Worm (Caenorhabditis elegans) whole organism, late embryonic: ENCODE data around the gene cyl-1.

Source experiments
- C08G9.2 ChIP-seq: sonication (generic microtip); optimal IDR thresholded peaks from 2 replicates; lab custom pipeline; 2016; ENCODE audit warnings: mild to moderate bottlenecking, missing genetic modification characterization, moderate library complexity, missing compliant biosample characterization
- F13H6.1 ChIP-seq: sonication (generic microtip); optimal IDR thresholded peaks from 2 replicates; lab custom pipeline; 2016; ENCODE audit warnings: missing genetic modification characterization, missing compliant biosample characterization
- K02D7.2 ChIP-seq: sonication (generic microtip); optimal IDR thresholded peaks from 2 replicates; lab custom pipeline; 2017; ENCODE audit warnings: mild to moderate bottlenecking, missing genetic modification characterization, missing compliant biosample characterization
- ama-1 ChIP-seq: fragments of 150-350 bp; optimal IDR thresholded peaks from 2 replicates; lab custom pipeline; 2014
- ceh-14 ChIP-seq: sonication (generic microtip); optimal IDR thresholded peaks from 2 replicates; lab custom pipeline; 2016; ENCODE audit warnings: missing genotype, missing genetic modification characterization, missing compliant biosample characterization
- ceh-18 ChIP-seq: sonication (generic microtip); optimal IDR thresholded peaks from 2 replicates; lab custom pipeline; 2016; ENCODE audit warnings: missing genetic modification characterization, missing compliant biosample characterization
- ceh-19 ChIP-seq: fragments of 200-800 bp; sonication (Bioruptor generic); optimal IDR thresholded peaks from 2 replicates; lab custom pipeline; 2018; ENCODE audit warnings: mild to moderate bottlenecking, missing genetic modification characterization, missing compliant biosample characterization
- ceh-2 ChIP-seq: sonication (generic microtip); optimal IDR thresholded peaks from 2 replicates; lab custom pipeline; 2016; ENCODE audit warnings: missing genotype, missing genetic modification characterization, missing compliant biosample characterization
- ceh-30 ChIP-seq: fragments of 150-350 bp; optimal IDR thresholded peaks from 2 replicates; lab custom pipeline; 2014; ENCODE audit warnings: missing biosample characterization, missing genetic modification characterization
- ceh-31 ChIP-seq: sonication (generic microtip); optimal IDR thresholded peaks from 2 replicates; lab custom pipeline; 2016; ENCODE audit warnings: missing genetic modification characterization, missing compliant biosample characterization
- ceh-34 ChIP-seq: sonication (generic microtip); optimal IDR thresholded peaks from 2 replicates; lab custom pipeline; 2016; ENCODE audit warnings: mild to moderate bottlenecking, missing genetic modification characterization, missing compliant biosample characterization
- dve-1 ChIP-seq: sonication (generic microtip); optimal IDR thresholded peaks from 2 replicates; lab custom pipeline; 2017; ENCODE audit warnings: antibody characterized with exemption, mild to moderate bottlenecking, missing genetic modification characterization, missing compliant biosample characterization
- elt-4 ChIP-seq: sonication (generic microtip); optimal IDR thresholded peaks from 2 replicates; lab custom pipeline; 2016; ENCODE audit warnings: missing genetic modification characterization, missing compliant biosample characterization
- ets-4 ChIP-seq: sonication (generic microtip); optimal IDR thresholded peaks from 2 replicates; lab custom pipeline; 2016; ENCODE audit warnings: missing genetic modification characterization, missing compliant biosample characterization
- fkh-10 ChIP-seq: fragments of 150-350 bp; optimal IDR thresholded peaks from 2 replicates; lab custom pipeline; 2014; ENCODE audit warnings: missing biosample characterization, missing genetic modification reagents, missing genetic modification characterization
- hlh-13 ChIP-seq: fragments of 200-800 bp; sonication (Bioruptor generic); optimal IDR thresholded peaks from 2 replicates; lab custom pipeline; 2018; ENCODE audit warnings: mild to moderate bottlenecking, missing genetic modification characterization, missing compliant biosample characterization
- hlh-6 ChIP-seq: sonication (generic microtip); optimal IDR thresholded peaks from 2 replicates; lab custom pipeline; 2016; ENCODE audit warnings: missing genotype, missing genetic modification characterization, missing compliant biosample characterization
- hlh-8 ChIP-seq: sonication (generic microtip); optimal IDR thresholded peaks from 2 replicates; lab custom pipeline; 2016; ENCODE audit warnings: missing genotype, missing genetic modification characterization, missing compliant biosample characterization
- lim-6 ChIP-seq: sonication (generic microtip); optimal IDR thresholded peaks from 2 replicates; lab custom pipeline; 2016; ENCODE audit warnings: missing genetic modification characterization, missing compliant biosample characterization
- mec-3 ChIP-seq: sonication (generic microtip); optimal IDR thresholded peaks from 2 replicates; lab custom pipeline; 2016; ENCODE audit warnings: borderline replicate concordance, missing genetic modification characterization, missing compliant biosample characterization
- nfya-1 ChIP-seq: sonication (generic microtip); optimal IDR thresholded peaks from 2 replicates; lab custom pipeline; 2017; ENCODE audit warnings: missing genetic modification characterization, mild to moderate bottlenecking, missing compliant biosample characterization, antibody characterized with exemption, moderate library complexity
- pat-9 ChIP-seq: fragments of 200-800 bp; sonication (Bioruptor generic); optimal IDR thresholded peaks from 2 replicates; lab custom pipeline; 2018; ENCODE audit warnings: mild to moderate bottlenecking, missing genetic modification characterization, moderate library complexity, missing compliant biosample characterization
- pax-1 ChIP-seq: fragments of 150-350 bp; optimal IDR thresholded peaks from 2 replicates; lab custom pipeline; 2014; ENCODE audit warnings: missing biosample characterization, missing genetic modification characterization
- pha-2 ChIP-seq: sonication (generic microtip); optimal IDR thresholded peaks from 2 replicates; lab custom pipeline; 2017; ENCODE audit warnings: mild to moderate bottlenecking, missing genetic modification characterization, missing compliant biosample characterization
- pha-4 ChIP-seq: fragments of 150-350 bp; optimal IDR thresholded peaks from 2 replicates; lab custom pipeline; 2018; ENCODE audit warnings: missing biosample characterization, missing genetic modification reagents, missing genetic modification characterization
- pqm-1 ChIP-seq: sonication (generic microtip); optimal IDR thresholded peaks from 2 replicates; lab custom pipeline; 2016; ENCODE audit warnings: missing genetic modification characterization, missing compliant biosample characterization
- pros-1 ChIP-seq: fragments of 150-350 bp; optimal IDR thresholded peaks from 2 replicates; lab custom pipeline; 2014; ENCODE audit warnings: missing biosample characterization, missing genetic modification reagents, missing genetic modification characterization
- ref-2 ChIP-seq: sonication (generic microtip); optimal IDR thresholded peaks from 2 replicates; lab custom pipeline; 2016; ENCODE audit warnings: missing genetic modification characterization, missing compliant biosample characterization
- rnt-1 ChIP-seq: sonication (generic microtip); optimal IDR thresholded peaks from 2 replicates; lab custom pipeline; 2016; ENCODE audit warnings: missing genetic modification characterization, missing compliant biosample characterization
- sdc-2 ChIP-seq: sonication (generic microtip); optimal IDR thresholded peaks from 2 replicates; lab custom pipeline; 2016; ENCODE audit warnings: missing genotype, missing genetic modification characterization, missing compliant biosample characterization
- sox-2 ChIP-seq: fragments of 200-800 bp; sonication (Bioruptor generic); IDR thresholded peaks from 2 replicates; pipeline ENCODE4 v1.3.6; 2022; ENCODE audit warnings: missing genetic modification reagents, missing genetic modification characterization, missing compliant biosample characterization
- sox-4 ChIP-seq: sonication (generic microtip); optimal IDR thresholded peaks from 2 replicates; lab custom pipeline; 2017; ENCODE audit warnings: mild to moderate bottlenecking, missing genetic modification characterization, inconsistent platforms, missing compliant biosample characterization
- syd-9 ChIP-seq: sonication (generic microtip); optimal IDR thresholded peaks from 2 replicates; lab custom pipeline; 2016; ENCODE audit warnings: mild to moderate bottlenecking, missing genetic modification characterization, moderate library complexity, missing compliant biosample characterization
- tbx-2 ChIP-seq: sonication (generic microtip); optimal IDR thresholded peaks from 2 replicates; lab custom pipeline; 2016; ENCODE audit warnings: missing genetic modification characterization, missing compliant biosample characterization
- ttx-3 ChIP-seq: sonication (generic microtip); optimal IDR thresholded peaks from 2 replicates; lab custom pipeline; 2016; ENCODE audit warnings: missing genetic modification reagents, missing genetic modification characterization, missing compliant biosample characterization
- unc-3 ChIP-seq, 2 experiments: fragments of 200-800 bp in 1 of 2; sonication (Bioruptor generic) in 1 of 2; sonication (generic microtip) in 1 of 2; conservative IDR thresholded peaks in 1 of 2; optimal IDR thresholded peaks in 1 of 2; 2 replicates each; pipeline versions ENCODE4 v1.3.6 to Lab custom; 2016 to 2022; ENCODE audit warnings: missing compliant biosample characterization in 2 of 2, missing genetic modification characterization in 2 of 2, missing genetic modification reagents in 1 of 2
- unc-42 ChIP-seq: sonication (generic microtip); optimal IDR thresholded peaks from 2 replicates; lab custom pipeline; 2016; ENCODE audit warnings: missing genotype, missing genetic modification characterization, missing compliant biosample characterization
- unc-55 ChIP-seq: sonication (generic microtip); optimal IDR thresholded peaks from 2 replicates; lab custom pipeline; 2017; ENCODE audit warnings: missing biosample characterization, missing genetic modification reagents, missing genetic modification characterization
- unc-86 ChIP-seq: sonication (generic microtip); optimal IDR thresholded peaks from 2 replicates; lab custom pipeline; 2016; ENCODE audit warnings: missing genetic modification characterization, missing compliant biosample characterization

cyl-1 gene

ce11 chrV:12028151-12028550 is 34.6 kb upstream of the cyl-1 start:
- no peak for TF ChIP-seq K02D7.2 (tag; lab: Kevin White, UChicago)
- no peak for TF ChIP-seq pat-9 (tag; lab: Kevin White, UChicago)
- no peak for TF ChIP-seq sox-2 (GFP tag; lab: Robert Waterston, UW)
- no peak for TF ChIP-seq ttx-3
- no peak for TF ChIP-seq hlh-13 (GFP tag; lab: Kevin White, UChicago)

DNA sequence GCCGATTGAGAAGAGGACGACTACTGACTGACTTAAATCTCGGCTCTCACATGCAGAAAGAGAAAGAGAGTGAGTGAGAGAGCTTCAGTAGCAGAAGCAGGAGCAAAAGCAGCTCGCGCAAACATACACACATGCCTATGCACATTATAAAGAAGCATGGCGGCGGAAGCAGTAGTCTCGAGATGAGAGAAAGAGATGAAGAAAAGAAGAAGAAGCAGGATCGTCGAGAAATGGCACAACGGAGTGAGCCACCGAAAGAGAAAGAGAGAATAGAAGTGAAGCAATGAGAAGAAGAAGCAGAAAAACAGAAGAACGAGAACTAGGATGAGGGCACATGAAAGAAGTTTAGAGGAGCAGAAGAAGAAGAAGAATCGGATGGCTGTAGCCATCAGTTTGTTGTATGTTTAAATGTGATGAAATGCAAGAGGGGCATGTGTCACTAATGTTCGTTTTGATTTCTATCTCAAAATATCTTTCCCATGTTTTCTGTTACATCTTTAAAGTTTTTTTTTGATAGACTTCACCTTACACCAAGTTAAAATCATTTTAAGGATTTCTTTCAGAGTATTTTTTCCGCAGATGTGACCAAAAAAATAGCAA is 33.5 kb upstream of the cyl-1 start:
- TF ChIP-seq hlh-6 (tag; lab: Kevin White, UChicago), result peak; percentile 33
- peak; percentile 16 for TF ChIP-seq rnt-1 (tag; lab: Kevin White, UChicago)
- TF ChIP-seq hlh-8 (tag; lab: Kevin White, UChicago), result peak; percentile 50
- peak; percentile 62 for TF ChIP-seq ceh-14 (tag; lab: Kevin White, UChicago)
- no peak for TF ChIP-seq dve-1 (tag; lab: Kevin White, UChicago)
- no peak for TF ChIP-seq elt-4 (tag; lab: Kevin White, UChicago)
- no peak for TF ChIP-seq pqm-1 (tag; lab: Kevin White, UChicago)
- no peak for TF ChIP-seq lim-6 (tag; lab: Kevin White, UChicago)
- TF ChIP-seq F13H6.1 (tag; lab: Kevin White, UChicago), result peak; percentile 6
- no peak for TF ChIP-seq sdc-2 (tag; lab: Kevin White, UChicago)
- TF ChIP-seq pros-1 (tag; lab: Kevin White, UChicago), result peak; percentile 53
- no peak for TF ChIP-seq unc-3 (GFP tag; conservative IDR thresholded peaks at IDR 0.05; lab: Robert Waterston, UW)
- peak; percentile 32 for TF ChIP-seq unc-3 (tag; optimal IDR thresholded peaks at IDR 0.05; lab: Kevin White, UChicago)
- peak; percentile 89 for TF ChIP-seq ceh-18 (tag; lab: Kevin White, UChicago)
- TF ChIP-seq pax-1 (tag; lab: Kevin White, UChicago), result no peak
- TF ChIP-seq syd-9, result peak; percentile 17
- TF ChIP-seq unc-42 (tag; lab: Kevin White, UChicago), result peak; percentile 74
- TF ChIP-seq sox-4 (tag; lab: Kevin White, UChicago), result peak; percentile 37
- peak; percentile 76 for TF ChIP-seq ceh-31 (tag; lab: Kevin White, UChicago)
- no peak for TF ChIP-seq mec-3 (tag; lab: Kevin White, UChicago)
- no peak for TF ChIP-seq ceh-30 (tag; lab: Kevin White, UChicago)
- TF ChIP-seq fkh-10, result peak; percentile 24
- TF ChIP-seq nfya-1 (tag; lab: Kevin White, UChicago), result peak; percentile 48
- no peak for TF ChIP-seq C08G9.2 (tag; lab: Kevin White, UChicago)
- peak; percentile 78 for TF ChIP-seq unc-55
- no peak for TF ChIP-seq pha-2
- TF ChIP-seq tbx-2 (tag; lab: Kevin White, UChicago), result peak; percentile 53
- TF ChIP-seq ref-2 (tag; lab: Kevin White, UChicago), result peak; percentile 43
- no peak for TF ChIP-seq unc-86 (tag; lab: Kevin White, UChicago)
- peak; percentile 38 for TF ChIP-seq ceh-19
- TF ChIP-seq ets-4, result no peak

DNA sequence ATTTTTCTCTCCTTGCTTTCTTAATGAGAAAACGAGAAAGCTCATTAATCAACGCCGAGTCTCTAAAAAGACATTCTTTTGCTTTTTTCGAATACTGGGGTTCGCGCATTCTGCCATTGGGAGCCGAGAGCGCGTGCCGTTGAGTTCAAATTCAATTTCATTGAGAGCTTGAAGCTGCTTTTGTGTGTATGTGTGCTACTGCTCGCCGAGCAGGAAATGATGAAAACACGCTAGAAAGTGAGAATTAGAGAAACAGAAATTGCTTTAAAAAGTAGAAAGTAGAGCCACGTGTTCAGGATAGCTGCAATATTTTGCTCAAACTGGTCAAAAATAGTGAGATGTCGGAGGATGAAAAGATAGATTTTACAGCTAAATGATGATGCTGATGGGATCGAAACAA is 32.2 kb upstream of the cyl-1 start:
- TF ChIP-seq unc-42 (tag; lab: Kevin White, UChicago), result peak; percentile 97
- TF ChIP-seq ceh-31 (tag; lab: Kevin White, UChicago), result peak; percentile 45
- TF ChIP-seq ceh-2 (tag; lab: Kevin White, UChicago), result no peak
- TF ChIP-seq ama-1 (lab: Kevin White, UChicago), result no peak
- TF ChIP-seq ceh-14 (tag; lab: Kevin White, UChicago), result peak; percentile 9
- no peak for TF ChIP-seq tbx-2 (tag; lab: Kevin White, UChicago)
- TF ChIP-seq pqm-1 (tag; lab: Kevin White, UChicago), result no peak
- TF ChIP-seq pha-4 (tag; lab: Kevin White, UChicago), result no peak
- TF ChIP-seq fkh-10, result no peak
- no peak for TF ChIP-seq pax-1 (tag; lab: Kevin White, UChicago)
- TF ChIP-seq ceh-34 (tag; lab: Kevin White, UChicago), result no peak
